Worm (Caenorhabditis elegans) whole organism, L4 larva: ENCODE results near the gene tam-1.

ENCODE experiments used
- D1046.2 ChIP-seq: fragments of 200-800 bp; sonication (Bioruptor generic); IDR thresholded peaks from 2 replicates; pipeline ENCODE4 v1.3.6; 2022; ENCODE audit warnings: missing genetic modification characterization, missing compliant biosample characterization
- F49E8.2 ChIP-seq: sonication (generic microtip); optimal IDR thresholded peaks from 2 replicates; lab custom pipeline; 2016; ENCODE audit warnings: missing compliant biosample characterization, mild to moderate bottlenecking, missing genetic modification characterization, borderline replicate concordance
- T20F7.1 ChIP-seq: fragments of 200-800 bp; sonication (Bioruptor generic); optimal IDR thresholded peaks from 2 replicates; lab custom pipeline; 2018; ENCODE audit warnings: mild to moderate bottlenecking, missing genetic modification characterization, missing compliant biosample characterization
- T26A8.4 ChIP-seq: fragments of 200-800 bp; sonication (Bioruptor generic); IDR thresholded peaks from 2 replicates; pipeline ENCODE4 v1.3.6; 2022; ENCODE audit warnings: missing genetic modification characterization, missing compliant biosample characterization
- Y75B8A.6 ChIP-seq: fragments of 200-800 bp; sonication (Bioruptor generic); IDR thresholded peaks from 2 replicates; pipeline ENCODE4 v1.3.6; 2022; ENCODE audit warnings: missing genetic modification reagents, missing genetic modification characterization, missing compliant biosample characterization
- ZK337.2 ChIP-seq: fragments of 200-800 bp; sonication (Bioruptor generic); IDR thresholded peaks from 2 replicates; pipeline ENCODE4 v1.3.6; 2022; ENCODE audit warnings: missing genetic modification reagents, missing genetic modification characterization, missing compliant biosample characterization
- ZK546.5 ChIP-seq, 2 experiments: sonication (generic microtip); optimal IDR thresholded peaks; 2 replicates each; lab custom pipeline; 2017; ENCODE audit warnings: missing biosample characterization in 2 of 2, missing genetic modification characterization in 2 of 2
- arid-1 ChIP-seq: fragments of 200-800 bp; sonication (Bioruptor generic); conservative IDR thresholded peaks from 2 replicates; pipeline ENCODE4 v1.3.6; 2022; ENCODE audit warnings: missing genetic modification reagents, missing genetic modification characterization, missing compliant biosample characterization
- cey-2 ChIP-seq: sonication (generic microtip); optimal IDR thresholded peaks from 3 replicates; lab custom pipeline; 2017; ENCODE audit warnings: missing genetic modification characterization, mild to moderate bottlenecking, missing compliant biosample characterization, antibody characterized with exemption, borderline replicate concordance; ENCODE audit not compliant: insufficient read depth
- ctbp-1 ChIP-seq: fragments of 200-800 bp; sonication (Bioruptor generic); IDR thresholded peaks from 2 replicates; pipeline ENCODE4 v1.3.6; 2022; ENCODE audit warnings: missing genetic modification reagents, missing genetic modification characterization, missing compliant biosample characterization
- daf-16 ChIP-seq, 3 experiments: sonication (generic microtip); optimal IDR thresholded peaks; 2 replicates each; lab custom pipeline; 2016 to 2017; ENCODE audit warnings: missing genetic modification characterization in 3 of 3, missing genetic modification reagents in 3 of 3, mild to moderate bottlenecking in 2 of 3, missing compliant biosample characterization in 2 of 3, missing biosample characterization in 1 of 3, moderate library complexity in 1 of 3
- dmd-6 ChIP-seq: fragments of 200-800 bp; sonication (Bioruptor generic); IDR thresholded peaks from 2 replicates; pipeline ENCODE4 v1.3.6; 2022; ENCODE audit warnings: missing genetic modification reagents, missing genetic modification characterization, missing compliant biosample characterization
- dmd-8 ChIP-seq: fragments of 200-800 bp; sonication (Bioruptor generic); IDR thresholded peaks from 2 replicates; pipeline ENCODE4 v1.3.6; 2022; ENCODE audit warnings: missing genetic modification characterization, missing compliant biosample characterization
- dmd-9 ChIP-seq: fragments of 200-800 bp; sonication (Bioruptor generic); IDR thresholded peaks from 2 replicates; pipeline ENCODE4 v1.3.6; 2022; ENCODE audit warnings: missing genetic modification reagents, missing genetic modification characterization, missing compliant biosample characterization
- dpl-1 ChIP-seq: fragments of 150-350 bp; optimal IDR thresholded peaks from 2 replicates; lab custom pipeline; 2014; ENCODE audit warnings: missing biosample characterization, missing genetic modification reagents, missing genetic modification characterization
- egl-43 ChIP-seq: fragments of 200-800 bp; sonication (Bioruptor generic); IDR thresholded peaks from 2 replicates; pipeline ENCODE4 v1.3.6; 2022; ENCODE audit warnings: missing genetic modification reagents, missing genetic modification characterization, missing compliant biosample characterization
- hif-1 ChIP-seq, 2 experiments: sonication (generic microtip); optimal IDR thresholded peaks; 2 replicates each; lab custom pipeline; 2016 to 2017; ENCODE audit warnings: missing compliant biosample characterization in 2 of 2, missing genetic modification characterization in 2 of 2, missing genetic modification reagents in 2 of 2, missing genotype in 2 of 2, mild to moderate bottlenecking in 1 of 2
- hlh-11 ChIP-seq: fragments of 200-800 bp; sonication (Bioruptor generic); optimal IDR thresholded peaks from 2 replicates; lab custom pipeline; 2018; ENCODE audit warnings: mild to moderate bottlenecking, missing genetic modification characterization, missing compliant biosample characterization
- lin-38 ChIP-seq: fragments of 200-800 bp; sonication (Bioruptor generic); IDR thresholded peaks from 2 replicates; pipeline ENCODE4 v1.3.6; 2022; ENCODE audit warnings: missing genetic modification reagents, missing genetic modification characterization, missing compliant biosample characterization
- lsy-2 ChIP-seq, 2 experiments: fragments of 150-350 bp in 1 of 2; sonication (generic microtip) in 1 of 2; optimal IDR thresholded peaks; 2 replicates each; lab custom pipeline; 2014 to 2017; ENCODE audit warnings: missing biosample characterization in 2 of 2, missing genetic modification characterization in 2 of 2
- madf-9 ChIP-seq: fragments of 200-800 bp; sonication (Bioruptor generic); conservative IDR thresholded peaks from 2 replicates; pipeline ENCODE4 v1.3.6; 2022; ENCODE audit warnings: missing genetic modification reagents, missing genetic modification characterization, missing compliant biosample characterization
- mep-1 ChIP-seq: fragments of 150-350 bp; sonication (generic microtip); optimal IDR thresholded peaks from 3 replicates; lab custom pipeline; 2014; ENCODE audit warnings: missing biosample characterization, missing genetic modification characterization
- mes-2 ChIP-seq: sonication (generic microtip); optimal IDR thresholded peaks from 2 replicates; lab custom pipeline; 2016; ENCODE audit warnings: missing genotype, mild to moderate bottlenecking, missing genetic modification characterization, missing compliant biosample characterization; ENCODE audit not compliant: poor library complexity, severe bottlenecking
- nhr-111 ChIP-seq: fragments of 200-800 bp; sonication (Bioruptor generic); optimal IDR thresholded peaks from 2 replicates; lab custom pipeline; 2018; ENCODE audit warnings: mild to moderate bottlenecking, missing genetic modification characterization, missing compliant biosample characterization
- nhr-237 ChIP-seq: sonication (generic microtip); optimal IDR thresholded peaks from 2 replicates; lab custom pipeline; 2017; ENCODE audit warnings: missing biosample characterization, missing genetic modification characterization
- nhr-28 ChIP-seq: fragments of 150-350 bp; optimal IDR thresholded peaks from 2 replicates; lab custom pipeline; 2014; ENCODE audit warnings: missing biosample characterization, missing genetic modification characterization
- nhr-41 ChIP-seq: fragments of 200-800 bp; sonication (Bioruptor generic); IDR thresholded peaks from 2 replicates; pipeline ENCODE4 v1.3.6; 2022; ENCODE audit warnings: missing genetic modification reagents, missing genetic modification characterization, missing compliant biosample characterization
- nhr-6 ChIP-seq: fragments of 150-350 bp; optimal IDR thresholded peaks from 2 replicates; lab custom pipeline; 2014; ENCODE audit warnings: missing biosample characterization, missing genetic modification characterization
- nhr-76 ChIP-seq: fragments of 150-350 bp; optimal IDR thresholded peaks from 2 replicates; lab custom pipeline; 2014; ENCODE audit warnings: missing biosample characterization, missing genetic modification characterization
- nhr-77 ChIP-seq: fragments of 150-350 bp; optimal IDR thresholded peaks from 2 replicates; lab custom pipeline; 2014; ENCODE audit warnings: missing biosample characterization, missing genetic modification characterization
- pha-4 ChIP-seq, 2 experiments: fragments of 150-350 bp in 1 of 2; fragments of 200-800 bp in 1 of 2; sonication (Bioruptor generic) in 1 of 2; IDR thresholded peaks in 1 of 2; optimal IDR thresholded peaks in 1 of 2; 2 replicates each; pipeline versions ENCODE4 v1.3.6 to Lab custom; 2014 to 2022; ENCODE audit warnings: missing genetic modification characterization in 2 of 2, missing genetic modification reagents in 2 of 2, missing biosample characterization in 1 of 2, missing compliant biosample characterization in 1 of 2
- pqm-1 ChIP-seq: sonication (generic microtip); optimal IDR thresholded peaks from 2 replicates; lab custom pipeline; 2017; ENCODE audit warnings: missing biosample characterization, missing genetic modification characterization
- rbr-2 ChIP-seq: sonication (generic microtip); optimal IDR thresholded peaks from 2 replicates; lab custom pipeline; 2016; ENCODE audit warnings: missing genotype, missing genetic modification characterization, missing compliant biosample characterization
- saeg-2 ChIP-seq: fragments of 200-800 bp; sonication (Bioruptor generic); IDR thresholded peaks from 2 replicates; pipeline ENCODE4 v1.3.6; 2022; ENCODE audit warnings: missing genetic modification reagents, missing genetic modification characterization, missing compliant biosample characterization
- sdz-12 ChIP-seq: fragments of 200-800 bp; sonication (Bioruptor generic); optimal IDR thresholded peaks from 2 replicates; lab custom pipeline; 2018; ENCODE audit warnings: mild to moderate bottlenecking, missing genetic modification characterization, missing compliant biosample characterization
- set-16 ChIP-seq: fragments of 200-800 bp; sonication (Bioruptor generic); IDR thresholded peaks from 2 replicates; pipeline ENCODE4 v1.3.6; 2022; ENCODE audit warnings: missing genetic modification reagents, missing genetic modification characterization, missing compliant biosample characterization
- unc-39 ChIP-seq: sonication (generic microtip); optimal IDR thresholded peaks from 2 replicates; lab custom pipeline; 2017; ENCODE audit warnings: missing biosample characterization, missing genetic modification characterization

tam-1 gene

DNA sequence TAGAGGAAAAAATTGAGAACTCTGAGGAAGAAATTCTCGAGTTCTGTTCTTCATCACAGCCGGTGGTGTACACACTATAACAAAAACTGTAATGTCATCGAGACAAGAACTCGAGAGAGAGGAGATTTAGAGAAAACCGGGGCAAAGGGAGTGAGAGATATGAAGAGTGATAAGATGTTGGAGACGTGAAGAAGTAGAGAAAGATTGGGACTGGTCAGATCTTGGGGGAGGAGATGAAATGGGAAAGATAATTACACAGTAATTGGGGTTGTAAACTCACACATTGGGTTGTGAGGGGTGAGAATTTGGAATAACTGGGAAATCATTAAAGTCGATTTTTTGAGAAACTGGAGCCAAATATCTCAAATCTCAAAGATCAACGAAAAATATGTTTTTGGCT, 2.9 kb upstream of the tam-1 start:
- no peak for TF ChIP-seq ZK337.2 (GFP tag; lab: Robert Waterston, UW)
- TF ChIP-seq Y75B8A.6 (GFP tag; lab: Robert Waterston, UW): no peak
- TF ChIP-seq nhr-28: peak; percentile 24

DNA sequence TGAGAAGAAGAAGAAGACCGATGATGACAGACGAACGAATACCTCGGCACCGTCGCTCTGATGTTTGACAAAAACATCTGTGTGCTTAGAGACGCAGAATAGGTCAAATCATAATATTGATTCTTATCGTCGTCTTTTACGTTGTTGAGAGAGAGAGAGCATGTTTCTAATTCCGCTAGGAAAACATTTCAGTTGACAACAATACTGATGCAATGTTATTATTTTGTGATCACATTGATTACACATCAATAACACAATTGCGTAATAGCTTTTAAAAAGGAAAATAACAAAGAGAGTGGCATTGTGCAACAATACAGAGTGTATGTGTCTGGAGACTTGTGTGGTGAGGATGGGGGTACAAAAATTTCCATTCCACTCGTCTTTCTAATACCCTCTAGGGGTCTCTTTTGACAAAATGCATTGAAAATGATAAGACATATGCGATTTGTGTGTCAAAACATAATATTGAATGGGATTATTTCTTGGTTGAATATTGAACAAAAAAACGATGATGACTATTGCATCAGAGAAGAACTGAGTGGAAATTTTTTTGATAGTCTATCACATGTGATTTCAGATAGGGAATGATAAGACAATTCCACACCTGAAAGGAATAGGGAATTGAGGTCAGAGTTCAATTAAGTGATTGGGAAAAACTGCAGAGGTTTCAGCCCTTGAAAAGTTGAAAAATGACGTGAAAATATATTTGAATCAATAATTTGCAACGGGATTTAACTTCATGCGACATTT, 1.9 kb upstream of the tam-1 start:
- TF ChIP-seq nhr-237 (tag; lab: Kevin White, UChicago) (no peak), unc-39 (tag; lab: Kevin White, UChicago) (no peak), hif-1 (tag; optimal IDR thresholded peaks at IDR 0.05; lab: Kevin White, UChicago) (no peak), pqm-1 (tag; lab: Kevin White, UChicago) (peak; percentile 84), nhr-28 (peak; percentile 18), nhr-77 (tag; lab: Kevin White, UChicago) (peak; percentile 29), mep-1 (peak; percentile 10), T20F7.1 (GFP tag; lab: Kevin White, UChicago) (peak; percentile 26), mes-2 (tag; lab: Kevin White, UChicago) (peak; percentile 42), dmd-9 (GFP tag; lab: Robert Waterston, UW) (no peak), pha-4 (GFP tag; IDR thresholded peaks at IDR 0.05; lab: Robert Waterston, UW) (no peak), pha-4 (tag; optimal IDR thresholded peaks at IDR 0.05; lab: Kevin White, UChicago) (peak; percentile 75), dpl-1 (GFP tag; lab: Kevin White, UChicago) (no peak), nhr-41 (GFP tag; lab: Robert Waterston, UW) (peak; percentile 70; the same call in 1 of the 2 replicates), dmd-8 (GFP tag; lab: Robert Waterston, UW) (no peak), cey-2 (tag; lab: Kevin White, UChicago) (peak; percentile 36), hlh-11 (tag; lab: Kevin White, UChicago) (peak; percentile 33), lsy-2 (tag; optimal IDR thresholded peaks at IDR 0.05; lab: Kevin White, UChicago) (peak in 1 of 2 experiments; percentile 18), dmd-6 (GFP tag; lab: Robert Waterston, UW) (peak; percentile 34; the same call in 1 of the 2 replicates), nhr-6 (tag; lab: Kevin White, UChicago) (peak; percentile 58), arid-1 (GFP tag; lab: Robert Waterston, UW) (no peak), daf-16 (GFP tag; optimal IDR thresholded peaks at IDR 0.05; lab: Kevin White, UChicago) (peak in 1 of 2 experiments; percentile 88), daf-16 (tag; optimal IDR thresholded peaks at IDR 0.05; lab: Kevin White, UChicago) (peak; percentile 94)

DNA sequence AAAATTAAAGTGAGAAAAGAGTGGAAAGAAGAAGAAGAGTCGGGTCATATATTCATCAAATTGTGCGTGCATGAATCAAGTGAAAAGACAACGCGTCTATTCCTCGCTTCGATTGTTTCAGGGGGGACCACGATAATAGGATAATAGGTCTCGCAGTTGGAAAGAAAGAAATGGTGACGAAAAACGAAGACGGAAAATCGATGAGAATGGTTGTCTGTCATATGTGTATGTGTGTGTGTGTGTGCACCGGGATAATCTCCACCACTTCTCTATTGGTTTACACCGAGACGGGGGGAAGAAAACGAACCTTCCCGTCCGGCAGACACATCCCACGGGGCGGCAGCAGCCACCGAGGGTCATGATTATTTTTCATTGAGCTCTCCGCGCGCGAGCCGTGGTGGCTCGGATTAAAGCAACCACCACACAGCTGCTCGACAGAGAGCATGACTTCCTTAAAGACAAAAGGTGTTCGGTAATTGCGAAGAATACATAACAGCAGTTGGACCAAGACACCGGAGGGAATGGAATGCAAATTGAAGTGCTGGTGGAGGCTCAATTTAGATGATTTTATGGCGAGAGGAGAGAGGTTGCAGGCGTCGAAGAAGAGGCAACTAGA, 1.2 kb upstream of the tam-1 start:
- TF ChIP-seq set-16 (GFP tag; lab: Robert Waterston, UW) (peak; percentile 63), dmd-8 (GFP tag; lab: Robert Waterston, UW) (peak; percentile 49; the same call in 1 of the 2 replicates), rbr-2 (tag; lab: Kevin White, UChicago) (peak; percentile 0), egl-43 (GFP tag; lab: Robert Waterston, UW) (peak; percentile 31; the same call in 1 of the 2 replicates), sdz-12 (no peak), nhr-111 (GFP tag; lab: Kevin White, UChicago) (no peak)

DNA sequence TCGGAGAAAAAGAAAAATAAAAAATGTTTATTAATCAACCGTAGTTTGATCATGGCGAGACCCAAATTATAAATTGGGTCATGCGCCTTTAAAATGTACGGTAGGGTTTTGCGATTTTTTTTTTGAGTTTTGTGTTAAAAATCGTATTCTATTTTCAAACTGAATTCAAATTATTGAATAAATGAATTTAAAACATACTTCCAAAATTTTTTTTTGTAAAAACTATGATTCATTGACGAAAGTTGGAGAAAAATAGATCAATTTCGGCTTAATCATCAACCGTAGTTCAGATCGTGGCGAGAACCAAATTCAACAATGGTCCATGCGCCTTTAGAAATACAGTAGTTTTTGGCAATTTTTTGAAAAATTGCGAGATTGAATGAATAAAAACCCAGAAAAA, 704 bp upstream of the tam-1 start:
- no peak for TF ChIP-seq arid-1 (GFP tag; lab: Robert Waterston, UW)
- no peak for TF ChIP-seq dpl-1 (GFP tag; lab: Kevin White, UChicago)
- no peak for TF ChIP-seq ctbp-1 (GFP tag; lab: Robert Waterston, UW)
- no peak for TF ChIP-seq madf-9 (GFP tag; lab: Robert Waterston, UW)
- TF ChIP-seq D1046.2 (GFP tag; lab: Robert Waterston, UW): no peak
- TF ChIP-seq saeg-2 (GFP tag; lab: Robert Waterston, UW): no peak
- no peak for TF ChIP-seq ZK546.5 (tag; optimal IDR thresholded peaks at IDR 0.05; lab: Kevin White, UChicago)
- peak; percentile 36; the same call in 1 of the 2 replicates for TF ChIP-seq lin-38
- TF ChIP-seq nhr-76: no peak
- TF ChIP-seq T26A8.4: no peak
- peak; percentile 76 for TF ChIP-seq F49E8.2 (tag; lab: Kevin White, UChicago)
